Fruit fly (Drosophila melanogaster): Measurements from ENCODE around the gene CG9853.

The CG9853 gene

DNA sequence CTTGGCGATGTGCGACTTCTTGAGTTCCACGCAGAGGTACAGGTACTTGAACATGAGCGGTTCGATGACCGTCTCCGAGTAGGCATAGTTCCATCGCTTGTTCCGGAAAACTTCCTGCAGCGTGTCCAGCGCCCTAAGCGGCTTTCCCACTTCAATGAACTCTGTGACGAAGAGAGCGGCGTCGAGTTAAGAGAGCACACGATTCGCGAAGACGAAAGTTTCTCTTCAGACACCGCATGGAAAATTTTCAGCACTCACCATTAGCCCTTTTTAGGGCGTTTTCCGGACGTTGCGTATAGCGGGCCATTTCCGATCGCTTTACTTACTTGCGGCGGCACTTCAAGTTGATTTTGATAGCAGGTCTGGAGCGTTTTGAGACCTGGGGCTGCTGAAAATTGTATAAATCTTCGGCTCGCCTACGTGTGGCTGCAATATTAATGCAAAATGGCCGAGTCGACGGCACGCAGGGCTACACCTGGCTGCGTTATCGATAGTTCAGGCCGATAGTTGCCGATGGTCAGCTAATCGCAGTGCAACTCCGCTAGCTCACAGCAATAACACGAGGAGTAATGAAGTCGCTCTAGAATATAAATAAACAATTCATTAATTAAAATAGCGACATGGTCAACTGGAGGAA lies 31.7 kb upstream of the CG9853 start, which contains the start of the genes eIF3a and CG1074 (continued):
- TF ChIP-seq Ada2b (GFP tag; IDR thresholded peaks at IDR 0.05) (peak; percentile 48), CG4328 (GFP tag; optimal IDR thresholded peaks at IDR 0.05) (peak; percentile 51), CG12071 (GFP tag; optimal IDR thresholded peaks at IDR 0.05) (no peak), exex (tag; optimal IDR thresholded peaks at IDR 0.05) (no peak), CG10565 (GFP tag; optimal IDR thresholded peaks at IDR 0.05) (no peak), NFAT (GFP tag; IDR thresholded peaks at IDR 0.05) (peak; percentile 94), PHDP (tag; optimal IDR thresholded peaks at IDR 0.05) (peak; percentile 49), CG6791 (GFP tag; IDR thresholded peaks at IDR 0.05; ENCODE audit: partially characterized antibody) (peak; percentile 98), CG8388 (GFP tag; optimal IDR thresholded peaks at IDR 0.05) (no peak), Ets65A (GFP tag) (peak; percentile 95), emc (GFP tag; optimal IDR thresholded peaks at IDR 0.05) (peak; percentile 28), gcm2 (GFP tag; optimal IDR thresholded peaks at IDR 0.05) (peak; percentile 51), trem (tag; optimal IDR thresholded peaks at IDR 0.05) (peak; percentile 83), CG7357 (GFP tag; IDR thresholded peaks at IDR 0.05) (no peak), CG15601 (tag; optimal IDR thresholded peaks at IDR 0.05) (peak; percentile 55), CG7271 (tag; optimal IDR thresholded peaks at IDR 0.05) (peak; percentile 78), Meics (GFP tag; optimal IDR thresholded peaks at IDR 0.05) (peak; percentile 76), CG9609 (GFP tag; optimal IDR thresholded peaks at IDR 0.05) (peak; percentile 53), B-H2 (GFP tag; optimal IDR thresholded peaks at IDR 0.05) (peak; percentile 89), CG12299 (tag; optimal IDR thresholded peaks at IDR 0.05) (peak; percentile 60), CG13894 (tag; optimal IDR thresholded peaks at IDR 0.05) (peak; percentile 82), MTF-1 (GFP tag; optimal IDR thresholded peaks at IDR 0.05; ENCODE audit: borderline replicate concordance) (peak; percentile 55), CG31388 (GFP tag; optimal IDR thresholded peaks at IDR 0.05) (no peak), CG1233 (GFP tag; optimal IDR thresholded peaks at IDR 0.05) (peak; percentile 52), ttk (GFP tag; IDR thresholded peaks at IDR 0.05) (no peak), grau (tag; optimal IDR thresholded peaks at IDR 0.05) (peak; percentile 64), CG14050 (GFP tag; IDR thresholded peaks at IDR 0.05) (0 out of 3 replicates have a peak, but pooled peaks have one; percentile 34), ind (GFP tag; optimal IDR thresholded peaks at IDR 0.05) (peak; percentile 16), otp (GFP tag; IDR thresholded peaks at IDR 0.05) (peak; percentile 57; the same call in 2 of the 3 replicates), inv (GFP tag; IDR thresholded peaks at IDR 0.05; ENCODE audit: partially characterized antibody) (peak; percentile 96), CrebB (tag; optimal IDR thresholded peaks at IDR 0.05) (peak; percentile 70), NfI (GFP tag; optimal IDR thresholded peaks at IDR 0.05) (peak; percentile 77), CG11560 (tag; IDR thresholded peaks at IDR 0.05) (no peak), CG1832 (GFP tag; optimal IDR thresholded peaks at IDR 0.05) (no peak), eyg (GFP tag; optimal IDR thresholded peaks at IDR 0.05) (peak; percentile 45), Adf1 (GFP tag; IDR thresholded peaks at IDR 0.05) (peak; percentile 52), D19A (tag; optimal IDR thresholded peaks at IDR 0.05) (no peak), CG9797 (GFP tag; optimal IDR thresholded peaks at IDR 0.05) (peak; percentile 73), dmrt99B (tag; optimal IDR thresholded peaks at IDR 0.05) (no peak), pzg (GFP tag; optimal IDR thresholded peaks at IDR 0.05) (peak; percentile 95), CG1647 (GFP tag; optimal IDR thresholded peaks at IDR 0.05) (peak; percentile 47), Bteb2 (GFP tag; optimal IDR thresholded peaks at IDR 0.05) (peak; percentile 31), Atf6 (GFP tag; IDR thresholded peaks at IDR 0.05) (peak; percentile 66), CG7786 (GFP tag; optimal IDR thresholded peaks at IDR 0.05) (peak; percentile 36), ci (GFP tag; IDR thresholded peaks at IDR 0.05) (peak; percentile 88), CG16815 (GFP tag; optimal IDR thresholded peaks at IDR 0.05) (no peak), CG17829 (tag; optimal IDR thresholded peaks at IDR 0.05) (peak; percentile 77), CG8924 (tag; optimal IDR thresholded peaks at IDR 0.05) (peak; percentile 83), NK7.1 (GFP tag; optimal IDR thresholded peaks at IDR 0.05) (peak; percentile 36), CG15696 (tag; optimal IDR thresholded peaks at IDR 0.05) (peak; percentile 4)

Measured in whole organism, embryonic.